Fruit fly (Drosophila melanogaster) whole organism, embryonic: Measurements from ENCODE around the gene slmo.

ENCODE experiments used
- Abd-B ChIP-seq: fragments of 200-800 bp; sonication (Bioruptor generic); optimal IDR thresholded peaks from 2 replicates; lab custom pipeline; 2018; ENCODE audit warnings: missing biosample characterization, mild to moderate bottlenecking, missing genetic modification characterization, moderate library complexity
- CG1024 ChIP-seq: fragments of 200-800 bp; sonication (Bioruptor generic); IDR thresholded peaks from 2 replicates; pipeline ENCODE4 v1.3.6; 2022; ENCODE audit warnings: missing biosample characterization, missing genetic modification characterization
- CG10321 ChIP-seq: fragments of 200-800 bp; sonication (Bioruptor generic); IDR thresholded peaks from 2 replicates; pipeline ENCODE4 v1.3.6; 2022; ENCODE audit warnings: missing biosample characterization, missing genetic modification characterization
- CG11456 ChIP-seq: fragments of 200-800 bp; sonication (Bioruptor generic); IDR thresholded peaks from 3 replicates; pipeline ENCODE4 v1.3.6; 2022; ENCODE audit warnings: missing biosample characterization, missing genetic modification characterization
- CG12071 ChIP-seq: fragments of 200-800 bp; sonication (Bioruptor generic); optimal IDR thresholded peaks from 3 replicates; lab custom pipeline; 2018; ENCODE audit warnings: missing biosample characterization, mild to moderate bottlenecking, missing genetic modification characterization
- CG12942 ChIP-seq: fragments of 200-800 bp; sonication (Bioruptor generic); optimal IDR thresholded peaks from 3 replicates; lab custom pipeline; 2016; ENCODE audit warnings: missing biosample characterization, missing genetic modification characterization
- CG13296 ChIP-seq: fragments of 200-800 bp; sonication (Bioruptor generic); optimal IDR thresholded peaks from 3 replicates; lab custom pipeline; 2018; ENCODE audit warnings: missing biosample characterization, mild to moderate bottlenecking, missing genetic modification characterization
- CG17328 ChIP-seq: fragments of 200-800 bp; sonication (Bioruptor generic); IDR thresholded peaks from 2 replicates; pipeline ENCODE4 v1.3.6; 2022; ENCODE audit warnings: missing biosample characterization, missing genetic modification characterization
- CG18476 ChIP-seq: fragments of 200-800 bp; sonication (Bioruptor generic); optimal IDR thresholded peaks from 2 replicates; lab custom pipeline; 2016; ENCODE audit warnings: missing biosample characterization, mild to moderate bottlenecking, missing genetic modification characterization
- CG2129 ChIP-seq: fragments of 200-800 bp; sonication (Bioruptor generic); IDR thresholded peaks from 2 replicates; pipeline ENCODE4 v1.3.6; 2022; ENCODE audit warnings: missing biosample characterization, missing genetic modification characterization; ENCODE audit not compliant: partially characterized antibody
- CG2889 ChIP-seq: fragments of 200-800 bp; sonication (Bioruptor generic); IDR thresholded peaks from 3 replicates; pipeline ENCODE4 v1.3.6; 2022; ENCODE audit warnings: missing biosample characterization, missing genetic modification characterization
- CG4404 ChIP-seq: fragments of 200-800 bp; sonication (Bioruptor generic); IDR thresholded peaks from 2 replicates; pipeline ENCODE4 v1.3.6; 2022; ENCODE audit warnings: missing biosample characterization, missing genetic modification characterization
- CG7271 ChIP-seq: fragments of 200-800 bp; sonication (Bioruptor generic); optimal IDR thresholded peaks from 2 replicates; lab custom pipeline; 2018; ENCODE audit warnings: missing biosample characterization, mild to moderate bottlenecking, missing genetic modification characterization, moderate library complexity
- CG9817 ChIP-seq: fragments of 200-800 bp; sonication (Bioruptor generic); optimal IDR thresholded peaks from 2 replicates; lab custom pipeline; 2018; ENCODE audit warnings: missing biosample characterization, mild to moderate bottlenecking, missing genetic modification characterization, moderate library complexity
- Dll ChIP-seq: fragments of 200-800 bp; sonication (Bioruptor generic); IDR thresholded peaks from 4 replicates; pipeline ENCODE4 v1.3.6; 2022; ENCODE audit warnings: missing biosample characterization, missing genetic modification characterization; ENCODE audit not compliant: partially characterized antibody
- Doc2 ChIP-seq: fragments of 200-800 bp; sonication (Bioruptor generic); IDR thresholded peaks from 2 replicates; pipeline ENCODE4 v1.3.6; 2022; ENCODE audit warnings: missing biosample characterization, missing genetic modification characterization
- Dp ChIP-seq: fragments of 200-800 bp; sonication (Bioruptor generic); optimal IDR thresholded peaks from 2 replicates; lab custom pipeline; 2018; ENCODE audit warnings: missing biosample characterization, mild to moderate bottlenecking, missing genetic modification characterization, moderate library complexity
- E2f1 ChIP-seq: fragments of 200-800 bp; sonication (Bioruptor generic); IDR thresholded peaks from 2 replicates; pipeline ENCODE4 v1.3.6; 2022; ENCODE audit warnings: missing biosample characterization, missing genetic modification characterization
- H15 ChIP-seq: fragments of 200-800 bp; sonication (Bioruptor generic); IDR thresholded peaks from 3 replicates; pipeline ENCODE4 v1.3.6; 2022; ENCODE audit warnings: missing biosample characterization, missing genetic modification characterization
- HLH54F ChIP-seq: fragments of 200-800 bp; sonication (Bioruptor generic); optimal IDR thresholded peaks from 3 replicates; lab custom pipeline; 2016; ENCODE audit warnings: missing biosample characterization, missing genetic modification characterization
- Hr51 ChIP-seq, 2 experiments: fragments of 200-800 bp; sonication (Bioruptor generic); optimal IDR thresholded peaks; 2 replicates in 1 of 2; 3 replicates in 1 of 2; lab custom pipeline; 2016 to 2018; ENCODE audit warnings: missing biosample characterization in 2 of 2, missing genetic modification characterization in 2 of 2, mild to moderate bottlenecking in 1 of 2, moderate library complexity in 1 of 2
- MBD-R2 ChIP-seq: fragments of 200-800 bp; sonication (Bioruptor generic); IDR thresholded peaks from 2 replicates; pipeline ENCODE4 v1.3.6; 2022; ENCODE audit warnings: missing biosample characterization, missing genetic modification characterization
- MESR4 ChIP-seq: fragments of 200-800 bp; sonication (Bioruptor generic); optimal IDR thresholded peaks from 2 replicates; lab custom pipeline; 2018; ENCODE audit warnings: missing biosample characterization, mild to moderate bottlenecking, missing genetic modification characterization, moderate library complexity
- Mrtf ChIP-seq: fragments of 200-800 bp; sonication (Bioruptor generic); IDR thresholded peaks from 3 replicates; pipeline ENCODE4 v1.3.6; 2022; ENCODE audit warnings: missing biosample characterization, missing genetic modification characterization
- NC2α ChIP-seq: fragments of 200-800 bp; sonication (Bioruptor generic); optimal IDR thresholded peaks from 2 replicates; lab custom pipeline; 2016; ENCODE audit warnings: missing biosample characterization, missing genetic modification characterization
- NK7.1 ChIP-seq: fragments of 200-800 bp; sonication (Bioruptor generic); optimal IDR thresholded peaks from 3 replicates; lab custom pipeline; 2016; ENCODE audit warnings: missing biosample characterization, missing genetic modification characterization
- Rfx ChIP-seq: fragments of 200-800 bp; sonication (Bioruptor generic); IDR thresholded peaks from 2 replicates; pipeline ENCODE4 v1.3.6; 2022; ENCODE audit warnings: missing biosample characterization, missing genetic modification characterization
- ac ChIP-seq: fragments of 200-800 bp; sonication (Bioruptor generic); optimal IDR thresholded peaks from 3 replicates; lab custom pipeline; 2017; ENCODE audit warnings: missing biosample characterization, mild to moderate bottlenecking, missing genetic modification characterization
- cato ChIP-seq: fragments of 200-800 bp; sonication (Bioruptor generic); optimal IDR thresholded peaks from 2 replicates; lab custom pipeline; 2016; ENCODE audit warnings: missing biosample characterization, missing genetic modification characterization, borderline replicate concordance
- crp ChIP-seq, 2 experiments: fragments of 200-800 bp; sonication (Bioruptor generic); optimal IDR thresholded peaks; 2 replicates in 1 of 2; 3 replicates in 1 of 2; lab custom pipeline; 2017; ENCODE audit warnings: missing biosample characterization in 2 of 2, missing genetic modification characterization in 2 of 2, mild to moderate bottlenecking in 1 of 2, moderate library complexity in 1 of 2
- dm ChIP-seq: fragments of 200-800 bp; sonication (Bioruptor generic); optimal IDR thresholded peaks from 3 replicates; lab custom pipeline; 2016; ENCODE audit warnings: missing biosample characterization, missing genetic modification characterization
- dmrt99B ChIP-seq: fragments of 200-800 bp; sonication (Bioruptor generic); optimal IDR thresholded peaks from 2 replicates; lab custom pipeline; 2018; ENCODE audit warnings: missing biosample characterization, mild to moderate bottlenecking, missing genetic modification characterization, moderate library complexity
- dysf ChIP-seq: fragments of 200-800 bp; sonication (Bioruptor generic); IDR thresholded peaks from 3 replicates; pipeline ENCODE4 v1.3.6; 2022; ENCODE audit warnings: missing biosample characterization, missing genetic modification characterization
- fd102C ChIP-seq: fragments of 200-800 bp; sonication (Bioruptor generic); optimal IDR thresholded peaks from 2 replicates; lab custom pipeline; 2018; ENCODE audit warnings: missing biosample characterization, mild to moderate bottlenecking, missing genetic modification characterization, moderate library complexity
- hbn ChIP-seq: fragments of 200-800 bp; sonication (Bioruptor generic); IDR thresholded peaks from 2 replicates; pipeline ENCODE4 v1.3.6; 2022; ENCODE audit warnings: missing biosample characterization, missing genetic modification characterization; ENCODE audit not compliant: partially characterized antibody
- hth ChIP-seq: fragments of >200 bp; optimal IDR thresholded peaks from 2 replicates; lab custom pipeline; 2017; ENCODE audit warnings: inconsistent platforms
- insv ChIP-seq, 2 experiments: fragments of 200-800 bp; sonication (Bioruptor generic); optimal IDR thresholded peaks; 3 replicates each; lab custom pipeline; 2016 to 2018; ENCODE audit warnings: missing biosample characterization in 2 of 2, missing genetic modification characterization in 2 of 2
- jing ChIP-seq: fragments of 200-800 bp; sonication (Bioruptor generic); optimal IDR thresholded peaks from 2 replicates; lab custom pipeline; 2018; ENCODE audit warnings: missing biosample characterization, mild to moderate bottlenecking, missing genetic modification characterization
- kah ChIP-seq: fragments of 200-800 bp; sonication (Bioruptor generic); optimal IDR thresholded peaks from 2 replicates; lab custom pipeline; 2018; ENCODE audit warnings: missing biosample characterization, mild to moderate bottlenecking, missing genetic modification characterization
- lmd ChIP-seq: fragments of 200-800 bp; sonication (Bioruptor generic); IDR thresholded peaks from 2 replicates; pipeline ENCODE4 v1.3.6; 2022; ENCODE audit warnings: missing biosample characterization, missing genetic modification characterization
- lov ChIP-seq, 2 experiments: fragments of 200-800 bp in 1 of 2; fragments of >200 bp in 1 of 2; sonication (Bioruptor generic) in 1 of 2; IDR thresholded peaks in 1 of 2; optimal IDR thresholded peaks in 1 of 2; 2 replicates in 1 of 2; 3 replicates in 1 of 2; pipeline versions ENCODE4 v1.3.6 to Lab custom; 2017 to 2022; ENCODE audit warnings: missing biosample characterization in 1 of 2, missing genetic modification characterization in 1 of 2
- maf-S ChIP-seq: fragments of 200-800 bp; sonication (Bioruptor generic); optimal IDR thresholded peaks from 2 replicates; lab custom pipeline; 2016; ENCODE audit warnings: missing biosample characterization, missing genetic modification characterization
- nau ChIP-seq: fragments of 200-800 bp; sonication (Bioruptor generic); optimal IDR thresholded peaks from 3 replicates; lab custom pipeline; 2017; ENCODE audit warnings: missing biosample characterization, mild to moderate bottlenecking, missing genetic modification characterization, missing genetic modification reagents
- oc ChIP-seq: fragments of 200-800 bp; sonication (Bioruptor generic); optimal IDR thresholded peaks from 2 replicates; lab custom pipeline; 2018; ENCODE audit warnings: missing biosample characterization, mild to moderate bottlenecking, missing genetic modification characterization, moderate library complexity
- peb ChIP-seq: fragments of 200-800 bp; sonication (Bioruptor generic); IDR thresholded peaks from 2 replicates; pipeline ENCODE4 v1.3.6; 2022; ENCODE audit warnings: missing biosample characterization, missing genetic modification characterization
- seq ChIP-seq: fragments of 200-800 bp; sonication (Bioruptor generic); IDR thresholded peaks from 2 replicates; pipeline ENCODE4 v1.3.6; 2022; ENCODE audit warnings: missing biosample characterization, missing genetic modification characterization
- sima ChIP-seq: fragments of 200-800 bp; sonication (Bioruptor generic); optimal IDR thresholded peaks from 2 replicates; lab custom pipeline; 2016; ENCODE audit warnings: missing biosample characterization, missing genetic modification characterization
- sob ChIP-seq: fragments of 200-800 bp; sonication (Bioruptor generic); IDR thresholded peaks from 2 replicates; pipeline ENCODE4 v1.3.6; 2022; ENCODE audit warnings: missing biosample characterization, missing genetic modification characterization
- sr ChIP-seq: fragments of 200-800 bp; sonication (Bioruptor generic); IDR thresholded peaks from 3 replicates; pipeline ENCODE4 v1.3.6; 2022; ENCODE audit warnings: missing biosample characterization, missing genetic modification characterization
- usp ChIP-seq: fragments of >200 bp; optimal IDR thresholded peaks from 2 replicates; lab custom pipeline; 2017; ENCODE audit warnings: missing biosample characterization, missing genetic modification characterization
- z ChIP-seq: fragments of 200-800 bp; sonication (Bioruptor generic); IDR thresholded peaks from 3 replicates; pipeline ENCODE4 v1.3.6; 2022; ENCODE audit warnings: missing biosample characterization, missing genetic modification characterization
- zen ChIP-seq: fragments of 200-800 bp; sonication (Bioruptor generic); optimal IDR thresholded peaks from 3 replicates; lab custom pipeline; 2018; ENCODE audit warnings: missing biosample characterization, mild to moderate bottlenecking, missing genetic modification characterization, moderate library complexity

The slmo gene

DNA sequence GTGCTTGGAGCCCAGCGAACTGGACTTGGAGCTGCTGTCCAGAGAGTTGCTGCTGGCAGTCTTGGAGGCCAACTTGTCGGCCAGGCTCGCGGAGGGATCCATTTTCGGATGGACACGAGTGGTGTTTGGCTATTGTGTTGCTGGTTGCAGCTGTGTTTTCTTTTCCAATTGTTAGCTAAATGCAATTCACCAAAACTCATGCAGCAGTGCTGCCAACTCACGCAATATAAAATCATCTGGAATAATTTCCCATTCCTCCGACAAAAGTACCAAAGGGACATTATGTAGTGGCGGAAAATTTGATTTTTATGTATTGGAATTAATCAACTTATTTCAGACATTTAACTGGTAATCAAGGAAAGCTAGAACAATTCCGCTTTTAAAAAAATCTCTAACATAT, 11.8 kb downstream of the slmo start, which contains the start of gene mtm:
TSS of gene mtm (minus strand) at position 306 of the 400 bp plus-strand sequence.
- no peak for TF ChIP-seq ac (GFP tag; lab: Kevin White, UChicago)
- TF ChIP-seq lov (optimal IDR thresholded peaks at IDR 0.05; lab: Kevin White, UChicago): no peak
- no peak for TF ChIP-seq lov (GFP tag; IDR thresholded peaks at IDR 0.05; lab: Robert Waterston, UW)
- no peak for TF ChIP-seq z (GFP tag; lab: Robert Waterston, UW)
- no peak for TF ChIP-seq usp (GFP tag; lab: Kevin White, UChicago)
- no peak for TF ChIP-seq Abd-B (GFP tag; lab: Kevin White, UChicago)
- TF ChIP-seq seq (GFP tag; lab: Robert Waterston, UW): no peak
- TF ChIP-seq CG18476 (GFP tag; lab: Kevin White, UChicago): no peak
- TF ChIP-seq MBD-R2 (GFP tag; lab: Robert Waterston, UW): peak; percentile 95
- no peak for TF ChIP-seq lmd
- no peak for TF ChIP-seq dmrt99B (tag; lab: Kevin White, UChicago)
- no peak for TF ChIP-seq Rfx
- no peak for TF ChIP-seq zen (tag; lab: Kevin White, UChicago)
- TF ChIP-seq hth (lab: Kevin White, UChicago): no peak
- no peak for TF ChIP-seq H15 (GFP tag; lab: Robert Waterston, UW)
- no peak for TF ChIP-seq sr (GFP tag; lab: Robert Waterston, UW)
- no peak for TF ChIP-seq CG4404 (GFP tag; lab: Robert Waterston, UW)
- TF ChIP-seq CG17328 (GFP tag; lab: Robert Waterston, UW): no peak
- peak; percentile 87 for TF ChIP-seq Dp (GFP tag; lab: Kevin White, UChicago)
- TF ChIP-seq hbn: 0 out of 2 replicates have a peak, but pooled peaks have one; percentile 19
- TF ChIP-seq NK7.1 (GFP tag; lab: Kevin White, UChicago): no peak
- no peak for TF ChIP-seq Hr51 (GFP tag; optimal IDR thresholded peaks at IDR 0.05; lab: Kevin White, UChicago)
- TF ChIP-seq E2f1 (GFP tag; lab: Robert Waterston, UW): no peak
- TF ChIP-seq dysf: no peak
- 0 out of 4 replicates have a peak, but pooled peaks have one; percentile 19 for TF ChIP-seq Dll
- peak; percentile 74 for TF ChIP-seq MESR4
- TF ChIP-seq Mrtf (GFP tag; lab: Robert Waterston, UW): no peak
- no peak for TF ChIP-seq maf-S (GFP tag; lab: Kevin White, UChicago)
- TF ChIP-seq jing (GFP tag; lab: Kevin White, UChicago): no peak
- TF ChIP-seq oc (tag; lab: Kevin White, UChicago): no peak
- no peak for TF ChIP-seq CG1024 (GFP tag; lab: Robert Waterston, UW)
- no peak for TF ChIP-seq peb (GFP tag; lab: Robert Waterston, UW)
- TF ChIP-seq nau (GFP tag; lab: Kevin White, UChicago): no peak
- no peak for TF ChIP-seq HLH54F (GFP tag; lab: Kevin White, UChicago)
- TF ChIP-seq NC2α: no peak
- no peak for TF ChIP-seq fd102C (GFP tag; lab: Kevin White, UChicago)
- no peak for TF ChIP-seq CG12071 (GFP tag; lab: Kevin White, UChicago)
- TF ChIP-seq CG12942 (GFP tag; lab: Kevin White, UChicago): no peak
- no peak for TF ChIP-seq CG7271 (tag; lab: Kevin White, UChicago)
- no peak for TF ChIP-seq CG2889 (GFP tag; lab: Robert Waterston, UW)
- peak; percentile 40 to 91 for TF ChIP-seq crp (GFP tag; optimal IDR thresholded peaks at IDR 0.05; lab: Kevin White, UChicago)
- TF ChIP-seq CG11456 (GFP tag; lab: Robert Waterston, UW): no peak
- TF ChIP-seq insv (GFP tag; optimal IDR thresholded peaks at IDR 0.05; lab: Kevin White, UChicago): no peak
- TF ChIP-seq sob (GFP tag; lab: Robert Waterston, UW): no peak
- no peak for TF ChIP-seq dm (GFP tag; lab: Kevin White, UChicago)
- TF ChIP-seq kah (GFP tag; lab: Kevin White, UChicago): peak; percentile 35
- no peak for TF ChIP-seq cato (GFP tag; lab: Kevin White, UChicago)
- no peak for TF ChIP-seq Doc2
- TF ChIP-seq CG13296 (GFP tag; lab: Kevin White, UChicago): no peak
- no peak for TF ChIP-seq CG2129 (GFP tag; lab: Robert Waterston, UW)
- TF ChIP-seq sima: no peak
- no peak for TF ChIP-seq CG10321 (GFP tag; lab: Robert Waterston, UW)
- no peak for TF ChIP-seq CG9817 (tag; lab: Kevin White, UChicago)
